Fruit fly (Drosophila melanogaster) whole organism, embryonic: ENCODE measurements around the gene CG32847.

Experiments used
- Awh ChIP-seq: fragments of 200-800 bp; sonication (Bioruptor generic); IDR thresholded peaks from 2 replicates; pipeline ENCODE4, ENCODE4 v1.3.6; 2022; ENCODE audit warnings: missing biosample characterization, missing genetic modification characterization
- Bgb ChIP-seq: fragments of 200-800 bp; sonication (Bioruptor generic); IDR thresholded peaks from 2 replicates; pipeline ENCODE4 v1.3.6; 2022; ENCODE audit warnings: missing biosample characterization, missing genetic modification characterization; ENCODE audit not compliant: partially characterized antibody
- C15 ChIP-seq: fragments of 200-800 bp; sonication (Bioruptor generic); IDR thresholded peaks from 3 replicates; pipeline ENCODE4 v1.3.6; 2022; ENCODE audit warnings: missing biosample characterization, missing genetic modification characterization
- CG10462 ChIP-seq: fragments of 200-800 bp; sonication (Bioruptor generic); optimal IDR thresholded peaks from 2 replicates; lab custom pipeline; 2016; ENCODE audit warnings: missing biosample characterization, missing genetic modification characterization
- CG11247 ChIP-seq: fragments of 200-800 bp; sonication (Bioruptor generic); IDR thresholded peaks from 2 replicates; pipeline ENCODE4 v1.3.6; 2022; ENCODE audit warnings: missing biosample characterization, missing genetic modification characterization
- CG13424 ChIP-seq: fragments of 200-800 bp; sonication (Bioruptor generic); optimal IDR thresholded peaks from 2 replicates; lab custom pipeline; 2019; ENCODE audit warnings: missing biosample characterization, mild to moderate bottlenecking, missing genetic modification characterization, moderate library complexity
- CG17186 ChIP-seq: fragments of 200-800 bp; sonication (Bioruptor generic); optimal IDR thresholded peaks from 3 replicates; lab custom pipeline; 2017; ENCODE audit warnings: missing biosample characterization, missing genetic modification reagents, missing genetic modification characterization
- CG17385 ChIP-seq: fragments of 200-800 bp; sonication (Bioruptor generic); optimal IDR thresholded peaks from 3 replicates; lab custom pipeline; 2018; ENCODE audit warnings: missing biosample characterization, mild to moderate bottlenecking, missing genetic modification characterization
- CG2889 ChIP-seq: fragments of 200-800 bp; sonication (Bioruptor generic); IDR thresholded peaks from 3 replicates; pipeline ENCODE4 v1.3.6; 2022; ENCODE audit warnings: missing biosample characterization, missing genetic modification characterization
- CG34422 ChIP-seq: fragments of 200-800 bp; sonication (Bioruptor generic); IDR thresholded peaks from 3 replicates; pipeline ENCODE4 v1.3.6; 2022; ENCODE audit warnings: missing biosample characterization, missing genetic modification characterization
- CG42726 ChIP-seq: fragments of 200-800 bp; sonication (Bioruptor generic); IDR thresholded peaks from 2 replicates; pipeline ENCODE4 v1.3.6; 2022; ENCODE audit warnings: missing biosample characterization, missing genetic modification characterization; ENCODE audit not compliant: partially characterized antibody
- CG6683 ChIP-seq: fragments of 200-800 bp; sonication (Bioruptor generic); optimal IDR thresholded peaks from 2 replicates; lab custom pipeline; 2017; ENCODE audit warnings: missing biosample characterization, mild to moderate bottlenecking, missing genetic modification characterization, missing genetic modification reagents
- CG7372 ChIP-seq: fragments of 200-800 bp; sonication (Bioruptor generic); IDR thresholded peaks from 2 replicates; pipeline ENCODE4 v1.3.6; 2022; ENCODE audit warnings: missing biosample characterization, missing genetic modification characterization
- Camta ChIP-seq: fragments of 200-800 bp; sonication (Bioruptor generic); optimal IDR thresholded peaks from 2 replicates; lab custom pipeline; 2016; ENCODE audit warnings: missing biosample characterization, missing genetic modification characterization
- CoRest ChIP-seq: fragments of 200-800 bp; sonication (Bioruptor generic); optimal IDR thresholded peaks from 3 replicates; lab custom pipeline; 2018; ENCODE audit warnings: missing biosample characterization, mild to moderate bottlenecking, missing genetic modification characterization, moderate library complexity
- Deaf1 ChIP-seq: fragments of 200-800 bp; optimal IDR thresholded peaks from 3 replicates; lab custom pipeline; 2019; ENCODE audit warnings: missing biosample characterization, mild to moderate bottlenecking, missing genetic modification characterization, moderate library complexity
- Dip2 ChIP-seq: fragments of 200-800 bp; sonication (Bioruptor generic); IDR thresholded peaks from 2 replicates; pipeline ENCODE4 v1.3.6; 2022; ENCODE audit warnings: missing biosample characterization, missing genetic modification characterization
- Dll ChIP-seq: fragments of 200-800 bp; sonication (Bioruptor generic); IDR thresholded peaks from 4 replicates; pipeline ENCODE4 v1.3.6; 2022; ENCODE audit warnings: missing biosample characterization, missing genetic modification characterization; ENCODE audit not compliant: partially characterized antibody
- Doc2 ChIP-seq: fragments of 200-800 bp; sonication (Bioruptor generic); IDR thresholded peaks from 2 replicates; pipeline ENCODE4 v1.3.6; 2022; ENCODE audit warnings: missing biosample characterization, missing genetic modification characterization
- Dref ChIP-seq: fragments of 200-800 bp; sonication (Bioruptor generic); IDR thresholded peaks from 2 replicates; pipeline ENCODE4 v1.3.6; 2022; ENCODE audit warnings: missing biosample characterization, missing genetic modification characterization
- E2f2 ChIP-seq: fragments of 200-800 bp; sonication (Bioruptor generic); IDR thresholded peaks from 2 replicates; pipeline ENCODE4 v1.3.6; 2022; ENCODE audit warnings: missing biosample characterization, missing genetic modification characterization
- Elba2 ChIP-seq: fragments of 200-800 bp; sonication (Bioruptor generic); optimal IDR thresholded peaks from 3 replicates; lab custom pipeline; 2016; ENCODE audit warnings: missing biosample characterization, missing genetic modification characterization
- HLH3B ChIP-seq: fragments of 200-800 bp; sonication (Bioruptor generic); IDR thresholded peaks from 2 replicates; pipeline ENCODE4 v1.3.6; 2022; ENCODE audit warnings: missing biosample characterization, missing genetic modification characterization
- HLH4C ChIP-seq: fragments of 200-800 bp; sonication (Bioruptor generic); IDR thresholded peaks from 3 replicates; pipeline ENCODE4 v1.3.6; 2022; ENCODE audit warnings: missing biosample characterization, missing genetic modification characterization; ENCODE audit not compliant: partially characterized antibody
- HmgZ ChIP-seq: fragments of 200-800 bp; sonication (Bioruptor generic); optimal IDR thresholded peaks from 2 replicates; lab custom pipeline; 2018; ENCODE audit warnings: missing biosample characterization, mild to moderate bottlenecking, missing genetic modification characterization
- Hsf ChIP-seq: fragments of 200-800 bp; sonication (Bioruptor generic); optimal IDR thresholded peaks from 3 replicates; lab custom pipeline; 2016; ENCODE audit warnings: missing biosample characterization, missing genetic modification characterization
- Mes4 ChIP-seq: fragments of 200-800 bp; sonication (Bioruptor generic); optimal IDR thresholded peaks from 2 replicates; lab custom pipeline; 2016; ENCODE audit warnings: missing biosample characterization, missing genetic modification characterization
- Scr ChIP-seq: fragments of 200-800 bp; sonication (Bioruptor generic); IDR thresholded peaks from 2 replicates; pipeline ENCODE4 v1.3.6; 2022; ENCODE audit warnings: missing biosample characterization, missing genetic modification characterization; ENCODE audit not compliant: partially characterized antibody
- ac ChIP-seq: fragments of 200-800 bp; sonication (Bioruptor generic); optimal IDR thresholded peaks from 3 replicates; lab custom pipeline; 2017; ENCODE audit warnings: missing biosample characterization, mild to moderate bottlenecking, missing genetic modification characterization
- bigmax ChIP-seq: fragments of 200-800 bp; sonication (Bioruptor generic); optimal IDR thresholded peaks from 2 replicates; lab custom pipeline; 2018; ENCODE audit warnings: missing biosample characterization, mild to moderate bottlenecking, missing genetic modification characterization
- cato ChIP-seq: fragments of 200-800 bp; sonication (Bioruptor generic); optimal IDR thresholded peaks from 2 replicates; lab custom pipeline; 2016; ENCODE audit warnings: missing biosample characterization, missing genetic modification characterization, borderline replicate concordance
- croc ChIP-seq: fragments of 200-800 bp; sonication (Bioruptor generic); conservative IDR thresholded peaks from 3 replicates; pipeline ENCODE4 v1.3.6; 2022; ENCODE audit warnings: missing biosample characterization, missing genetic modification characterization
- crol ChIP-seq: fragments of 200-800 bp; sonication (Bioruptor generic); IDR thresholded peaks from 2 replicates; pipeline ENCODE4 v1.3.6; 2022; ENCODE audit warnings: missing biosample characterization, missing genetic modification characterization
- esg ChIP-seq: fragments of 200-800 bp; sonication (Bioruptor generic); conservative IDR thresholded peaks from 2 replicates; pipeline ENCODE4 v1.3.6; 2022; ENCODE audit warnings: missing biosample characterization, missing genetic modification characterization
- fd64A ChIP-seq: fragments of 200-800 bp; sonication (Bioruptor generic); optimal IDR thresholded peaks from 3 replicates; lab custom pipeline; 2018; ENCODE audit warnings: missing biosample characterization, mild to moderate bottlenecking, missing genetic modification characterization
- fru ChIP-seq: fragments of >200 bp; optimal IDR thresholded peaks from 2 replicates; lab custom pipeline; 2017
- gfzf ChIP-seq: fragments of 200-800 bp; sonication (Bioruptor generic); optimal IDR thresholded peaks from 2 replicates; lab custom pipeline; 2016; ENCODE audit warnings: missing biosample characterization, mild to moderate bottlenecking, missing genetic modification characterization, moderate library complexity
- grau ChIP-seq: fragments of 200-800 bp; optimal IDR thresholded peaks from 3 replicates; lab custom pipeline; 2019; ENCODE audit warnings: missing biosample characterization, mild to moderate bottlenecking, missing genetic modification characterization, moderate library complexity
- grn ChIP-seq: fragments of 200-800 bp; sonication (Bioruptor generic); optimal IDR thresholded peaks from 3 replicates; lab custom pipeline; 2017; ENCODE audit warnings: missing biosample characterization, missing genetic modification characterization
- insv ChIP-seq, 2 experiments: fragments of 200-800 bp; sonication (Bioruptor generic); optimal IDR thresholded peaks; 3 replicates each; lab custom pipeline; 2016 to 2018; ENCODE audit warnings: missing biosample characterization in 2 of 2, missing genetic modification characterization in 2 of 2
- lov ChIP-seq, 2 experiments: fragments of 200-800 bp in 1 of 2; fragments of >200 bp in 1 of 2; sonication (Bioruptor generic) in 1 of 2; IDR thresholded peaks in 1 of 2; optimal IDR thresholded peaks in 1 of 2; 2 replicates in 1 of 2; 3 replicates in 1 of 2; pipeline versions ENCODE4 v1.3.6 to Lab custom; 2017 to 2022; ENCODE audit warnings: missing biosample characterization in 1 of 2, missing genetic modification characterization in 1 of 2
- nmo ChIP-seq: fragments of 200-800 bp; sonication (Bioruptor generic); optimal IDR thresholded peaks from 2 replicates; lab custom pipeline; 2018; ENCODE audit warnings: missing biosample characterization, mild to moderate bottlenecking, missing genetic modification characterization, moderate library complexity
- org-1 ChIP-seq: fragments of 200-800 bp; sonication (Bioruptor generic); optimal IDR thresholded peaks from 2 replicates; lab custom pipeline; 2017; ENCODE audit warnings: missing biosample characterization, missing genetic modification characterization
- seq ChIP-seq: fragments of 200-800 bp; sonication (Bioruptor generic); IDR thresholded peaks from 2 replicates; pipeline ENCODE4 v1.3.6; 2022; ENCODE audit warnings: missing biosample characterization, missing genetic modification characterization
- slbo ChIP-seq: fragments of 200-800 bp; sonication (Bioruptor generic); IDR thresholded peaks from 2 replicates; pipeline ENCODE4 v1.3.6; 2022; ENCODE audit warnings: missing biosample characterization, missing genetic modification characterization
- sob ChIP-seq: fragments of 200-800 bp; sonication (Bioruptor generic); IDR thresholded peaks from 2 replicates; pipeline ENCODE4 v1.3.6; 2022; ENCODE audit warnings: missing biosample characterization, missing genetic modification characterization
- tgo ChIP-seq: fragments of 200-800 bp; sonication (Bioruptor generic); IDR thresholded peaks from 3 replicates; pipeline ENCODE4 v1.3.6; 2022; ENCODE audit warnings: missing biosample characterization, missing genetic modification characterization
- twi ChIP-seq: fragments of 200-800 bp; optimal IDR thresholded peaks from 2 replicates; lab custom pipeline; 2019; ENCODE audit warnings: missing biosample characterization, mild to moderate bottlenecking, missing genetic modification characterization, moderate library complexity

The CG32847 gene

dm6 chr3L:15098659-15099512, 22.5 kb upstream of the CG32847 start (continued):
- TF ChIP-seq CG34422 (GFP tag; lab: Robert Waterston, UW) (peak; percentile 86), Mes4 (no peak), esg (GFP tag; lab: Robert Waterston, UW) (peak; percentile 53; the same call in 1 of the 2 replicates), crol (GFP tag; lab: Robert Waterston, UW) (no peak; the same call in 1 of the 2 replicates), CG7372 (GFP tag; lab: Robert Waterston, UW) (peak; percentile 67; the same call in 1 of the 2 replicates), HmgZ (tag; lab: Kevin White, UChicago) (peak; percentile 22), Hsf (GFP tag; lab: Kevin White, UChicago) (peak; percentile 45), Elba2 (GFP tag; lab: Kevin White, UChicago) (no peak), Deaf1 (peak; percentile 66), Bgb (GFP tag; lab: Robert Waterston, UW) (no peak; the same call in 1 of the 2 replicates), bigmax (GFP tag; lab: Kevin White, UChicago) (no peak), grn (peak; percentile 38), HLH3B (GFP tag; lab: Robert Waterston, UW) (peak; percentile 91), seq (peak; percentile 34; the same call in 1 of the 2 replicates), Camta (GFP tag; lab: Kevin White, UChicago) (no peak), Doc2 (GFP tag; lab: Robert Waterston, UW) (no peak), grau (tag; lab: Kevin White, UChicago) (peak; percentile 86), nmo (GFP tag; lab: Kevin White, UChicago) (peak; percentile 85), CG11247 (GFP tag; lab: Robert Waterston, UW) (peak; percentile 75), Scr (GFP tag; lab: Robert Waterston, UW) (no peak), slbo (peak; percentile 71), Awh (peak; percentile 92), CG17385 (GFP tag; lab: Kevin White, UChicago) (peak; percentile 82), E2f2 (GFP tag; lab: Robert Waterston, UW) (peak; percentile 51; the same call in 1 of the 2 replicates), CG17186 (GFP tag; lab: Kevin White, UChicago) (no peak), fd64A (GFP tag; lab: Kevin White, UChicago) (no peak), sob (peak; percentile 47; the same call in 1 of the 2 replicates), org-1 (GFP tag; lab: Kevin White, UChicago) (peak; percentile 83), Dll (GFP tag; lab: Robert Waterston, UW) (peak; percentile 47; the same call in 3 of the 4 replicates), CG42726 (GFP tag; lab: Robert Waterston, UW) (no peak), C15 (peak; percentile 27; the same call in 1 of the 3 replicates), CG2889 (GFP tag; lab: Robert Waterston, UW) (0 out of 3 replicates have a peak, but pooled peaks have one; percentile 8), cato (GFP tag; lab: Kevin White, UChicago) (peak; percentile 56), ac (GFP tag; lab: Kevin White, UChicago) (peak; percentile 70), tgo (GFP tag; lab: Robert Waterston, UW) (peak; percentile 90), Dip2 (no peak), lov (optimal IDR thresholded peaks at IDR 0.05; lab: Kevin White, UChicago) (no peak), lov (GFP tag; IDR thresholded peaks at IDR 0.05; lab: Robert Waterston, UW) (peak; percentile 69; the same call in 2 of the 3 replicates), twi (tag; lab: Kevin White, UChicago) (peak; percentile 45), HLH4C (GFP tag; lab: Robert Waterston, UW) (no peak), gfzf (GFP tag; lab: Kevin White, UChicago) (no peak), CG13424 (tag; lab: Kevin White, UChicago) (peak; percentile 87), croc (peak; percentile 82), CG6683 (GFP tag; lab: Kevin White, UChicago) (peak; percentile 91), Dref (no peak), insv (GFP tag; optimal IDR thresholded peaks at IDR 0.05; lab: Kevin White, UChicago) (no peak), CoRest (peak; percentile 83), CG10462 (GFP tag; lab: Kevin White, UChicago) (peak; percentile 37), fru (lab: Kevin White, UChicago) (no peak)
